Fruit fly (Drosophila melanogaster): ENCODE measurements around the gene CatB.

DNA sequence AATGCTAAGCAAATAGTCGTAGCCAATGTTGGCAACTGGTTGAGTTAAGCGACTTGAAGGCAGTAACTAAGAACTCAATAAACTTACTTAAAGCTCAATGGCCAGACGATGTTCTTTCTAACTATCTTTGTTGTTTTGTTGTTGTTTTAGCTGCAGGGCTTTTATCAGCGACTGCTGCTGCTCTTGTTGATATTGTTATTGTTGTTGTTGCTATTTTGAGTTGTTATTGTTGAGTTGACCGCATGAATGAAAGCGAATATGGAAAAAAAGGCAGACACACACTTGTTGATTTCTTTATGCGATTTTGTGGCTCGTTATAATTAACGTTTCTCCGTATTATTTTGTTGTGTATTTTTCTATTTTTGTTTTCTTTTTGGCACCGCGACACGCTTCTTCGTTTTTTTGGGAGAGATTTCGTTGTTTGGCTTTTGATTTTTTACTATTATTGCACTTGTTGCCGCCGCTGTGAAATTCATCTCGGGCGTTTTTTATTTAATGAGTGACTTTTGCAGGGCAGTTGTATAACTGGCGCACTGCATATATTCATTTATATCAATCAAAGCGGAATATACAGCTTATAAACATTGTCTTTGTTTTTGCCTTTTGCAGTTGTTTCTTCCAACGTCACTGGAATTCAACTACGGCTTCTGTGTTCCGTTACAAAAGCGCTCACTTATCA is 3.2 kb downstream of the CatB start:
- TF ChIP-seq rgr (GFP tag; optimal IDR thresholded peaks at IDR 0.05), result no peak
- no peak for TF ChIP-seq Hr78 (GFP tag; optimal IDR thresholded peaks at IDR 0.05)
- TF ChIP-seq Jra (GFP tag; optimal IDR thresholded peaks at IDR 0.05), result no peak
- no peak for TF ChIP-seq Sp1 (GFP tag; optimal IDR thresholded peaks at IDR 0.05)
- TF ChIP-seq N (GFP tag; optimal IDR thresholded peaks at IDR 0.05), result no peak
- no peak for TF ChIP-seq CG32264 (GFP tag; optimal IDR thresholded peaks at IDR 0.05)

Data from whole organism, wandering third instar larva.